Worm (Caenorhabditis elegans) whole organism, L4 larva: ENCODE results near the gene col-184.
"Not testable (repeated sequence)": the region's sequence is repeated elsewhere in the genome, so short reads cannot be mapped to it uniquely, and the experiment has no call there.

ENCODE experiments used
- D1046.2 ChIP-seq: fragments of 200-800 bp; sonication (Bioruptor generic); IDR thresholded peaks from 2 replicates; pipeline ENCODE4 v1.3.6; 2022; ENCODE audit warnings: missing genetic modification characterization, missing compliant biosample characterization
- T20F7.1 ChIP-seq: fragments of 200-800 bp; sonication (Bioruptor generic); optimal IDR thresholded peaks from 2 replicates; lab custom pipeline; 2018; ENCODE audit warnings: mild to moderate bottlenecking, missing genetic modification characterization, missing compliant biosample characterization
- T26A8.4 ChIP-seq: fragments of 200-800 bp; sonication (Bioruptor generic); IDR thresholded peaks from 2 replicates; pipeline ENCODE4 v1.3.6; 2022; ENCODE audit warnings: missing genetic modification characterization, missing compliant biosample characterization
- Y75B8A.6 ChIP-seq: fragments of 200-800 bp; sonication (Bioruptor generic); IDR thresholded peaks from 2 replicates; pipeline ENCODE4 v1.3.6; 2022; ENCODE audit warnings: missing genetic modification reagents, missing genetic modification characterization, missing compliant biosample characterization
- ZK337.2 ChIP-seq: fragments of 200-800 bp; sonication (Bioruptor generic); IDR thresholded peaks from 2 replicates; pipeline ENCODE4 v1.3.6; 2022; ENCODE audit warnings: missing genetic modification reagents, missing genetic modification characterization, missing compliant biosample characterization
- arid-1 ChIP-seq: fragments of 200-800 bp; sonication (Bioruptor generic); conservative IDR thresholded peaks from 2 replicates; pipeline ENCODE4 v1.3.6; 2022; ENCODE audit warnings: missing genetic modification reagents, missing genetic modification characterization, missing compliant biosample characterization
- ceh-20 ChIP-seq: fragments of 200-800 bp; sonication (Bioruptor generic); IDR thresholded peaks from 2 replicates; pipeline ENCODE4 v1.3.6; 2022; ENCODE audit warnings: missing genetic modification reagents, missing genetic modification characterization, missing compliant biosample characterization
- ceh-44 ChIP-seq: fragments of 200-800 bp; sonication (Bioruptor generic); IDR thresholded peaks from 2 replicates; pipeline ENCODE4 v1.3.6; 2022; ENCODE audit warnings: missing genetic modification reagents, missing genetic modification characterization, missing compliant biosample characterization
- ceh-82 ChIP-seq: sonication (generic microtip); optimal IDR thresholded peaks from 2 replicates; lab custom pipeline; 2017; ENCODE audit warnings: missing biosample characterization, missing genetic modification characterization
- ces-1 ChIP-seq: fragments of 150-350 bp; sonication (generic microtip); optimal IDR thresholded peaks from 4 replicates; lab custom pipeline; 2014; ENCODE audit warnings: missing biosample characterization, missing genetic modification reagents, missing genetic modification characterization
- daf-12 ChIP-seq: fragments of 150-350 bp; optimal IDR thresholded peaks from 2 replicates; lab custom pipeline; 2014; ENCODE audit warnings: missing biosample characterization, missing genetic modification reagents, missing genetic modification characterization
- daf-16 ChIP-seq, 3 experiments: sonication (generic microtip); optimal IDR thresholded peaks; 2 replicates each; lab custom pipeline; 2016 to 2017; ENCODE audit warnings: missing genetic modification characterization in 3 of 3, missing genetic modification reagents in 3 of 3, mild to moderate bottlenecking in 2 of 3, missing compliant biosample characterization in 2 of 3, missing biosample characterization in 1 of 3, moderate library complexity in 1 of 3
- dmd-6 ChIP-seq: fragments of 200-800 bp; sonication (Bioruptor generic); IDR thresholded peaks from 2 replicates; pipeline ENCODE4 v1.3.6; 2022; ENCODE audit warnings: missing genetic modification reagents, missing genetic modification characterization, missing compliant biosample characterization
- dmd-8 ChIP-seq: fragments of 200-800 bp; sonication (Bioruptor generic); IDR thresholded peaks from 2 replicates; pipeline ENCODE4 v1.3.6; 2022; ENCODE audit warnings: missing genetic modification characterization, missing compliant biosample characterization
- duxl-1 ChIP-seq: sonication (generic microtip); optimal IDR thresholded peaks from 2 replicates; lab custom pipeline; 2016; ENCODE audit warnings: mild to moderate bottlenecking, missing genetic modification characterization, moderate library complexity, missing compliant biosample characterization; ENCODE audit not compliant: poor library complexity
- gei-8 ChIP-seq: fragments of 200-800 bp; sonication (Bioruptor generic); optimal IDR thresholded peaks from 2 replicates; lab custom pipeline; 2018; ENCODE audit warnings: mild to moderate bottlenecking, missing genetic modification characterization, missing compliant biosample characterization
- hif-1 ChIP-seq, 2 experiments: sonication (generic microtip); optimal IDR thresholded peaks; 2 replicates each; lab custom pipeline; 2016 to 2017; ENCODE audit warnings: missing compliant biosample characterization in 2 of 2, missing genetic modification characterization in 2 of 2, missing genetic modification reagents in 2 of 2, missing genotype in 2 of 2, mild to moderate bottlenecking in 1 of 2
- hlh-11 ChIP-seq: fragments of 200-800 bp; sonication (Bioruptor generic); optimal IDR thresholded peaks from 2 replicates; lab custom pipeline; 2018; ENCODE audit warnings: mild to moderate bottlenecking, missing genetic modification characterization, missing compliant biosample characterization
- hmg-1.1 ChIP-seq: fragments of 200-800 bp; sonication (Bioruptor generic); IDR thresholded peaks from 2 replicates; pipeline ENCODE4 v1.3.6; 2022; ENCODE audit warnings: missing genetic modification reagents, missing genetic modification characterization, missing compliant biosample characterization
- jun-1 ChIP-seq: fragments of 150-350 bp; optimal IDR thresholded peaks from 2 replicates; lab custom pipeline; 2014; ENCODE audit warnings: missing biosample characterization, missing genetic modification reagents, missing genetic modification characterization
- lim-7 ChIP-seq: fragments of 200-800 bp; sonication (Bioruptor generic); IDR thresholded peaks from 2 replicates; pipeline ENCODE4 v1.3.6; 2022; ENCODE audit warnings: missing genetic modification characterization, missing compliant biosample characterization
- lin-15B ChIP-seq: fragments of 150-350 bp; sonication (generic microtip); optimal IDR thresholded peaks from 3 replicates; lab custom pipeline; 2014; ENCODE audit warnings: missing biosample characterization, missing genetic modification characterization
- lin-38 ChIP-seq: fragments of 200-800 bp; sonication (Bioruptor generic); IDR thresholded peaks from 2 replicates; pipeline ENCODE4 v1.3.6; 2022; ENCODE audit warnings: missing genetic modification reagents, missing genetic modification characterization, missing compliant biosample characterization
- lin-39 ChIP-seq: fragments of 150-350 bp; optimal IDR thresholded peaks from 2 replicates; lab custom pipeline; 2014; ENCODE audit warnings: missing biosample characterization, missing genetic modification reagents, missing genetic modification characterization
- madf-9 ChIP-seq: fragments of 200-800 bp; sonication (Bioruptor generic); conservative IDR thresholded peaks from 2 replicates; pipeline ENCODE4 v1.3.6; 2022; ENCODE audit warnings: missing genetic modification reagents, missing genetic modification characterization, missing compliant biosample characterization
- mep-1 ChIP-seq: fragments of 150-350 bp; sonication (generic microtip); optimal IDR thresholded peaks from 3 replicates; lab custom pipeline; 2014; ENCODE audit warnings: missing biosample characterization, missing genetic modification characterization
- mes-2 ChIP-seq: sonication (generic microtip); optimal IDR thresholded peaks from 2 replicates; lab custom pipeline; 2016; ENCODE audit warnings: missing genotype, mild to moderate bottlenecking, missing genetic modification characterization, missing compliant biosample characterization; ENCODE audit not compliant: poor library complexity, severe bottlenecking
- mxl-2 ChIP-seq: fragments of 200-800 bp; sonication (Bioruptor generic); conservative IDR thresholded peaks from 2 replicates; pipeline ENCODE4 v1.3.6; 2022; ENCODE audit warnings: missing genetic modification reagents, missing genetic modification characterization, missing compliant biosample characterization
- nhr-102 ChIP-seq: sonication (generic microtip); optimal IDR thresholded peaks from 2 replicates; lab custom pipeline; 2016; ENCODE audit warnings: mild to moderate bottlenecking, missing genetic modification characterization, moderate library complexity, missing compliant biosample characterization
- nhr-48 ChIP-seq: sonication (generic microtip); optimal IDR thresholded peaks from 2 replicates; lab custom pipeline; 2016; ENCODE audit warnings: mild to moderate bottlenecking, missing genetic modification characterization, missing compliant biosample characterization
- nhr-76 ChIP-seq: fragments of 150-350 bp; optimal IDR thresholded peaks from 2 replicates; lab custom pipeline; 2014; ENCODE audit warnings: missing biosample characterization, missing genetic modification characterization
- nhr-77 ChIP-seq: fragments of 150-350 bp; optimal IDR thresholded peaks from 2 replicates; lab custom pipeline; 2014; ENCODE audit warnings: missing biosample characterization, missing genetic modification characterization
- pqm-1 ChIP-seq: sonication (generic microtip); optimal IDR thresholded peaks from 2 replicates; lab custom pipeline; 2017; ENCODE audit warnings: missing biosample characterization, missing genetic modification characterization
- saeg-2 ChIP-seq: fragments of 200-800 bp; sonication (Bioruptor generic); IDR thresholded peaks from 2 replicates; pipeline ENCODE4 v1.3.6; 2022; ENCODE audit warnings: missing genetic modification reagents, missing genetic modification characterization, missing compliant biosample characterization
- set-16 ChIP-seq: fragments of 200-800 bp; sonication (Bioruptor generic); IDR thresholded peaks from 2 replicates; pipeline ENCODE4 v1.3.6; 2022; ENCODE audit warnings: missing genetic modification reagents, missing genetic modification characterization, missing compliant biosample characterization
- spr-1 ChIP-seq: sonication (generic microtip); optimal IDR thresholded peaks from 2 replicates; lab custom pipeline; 2016; ENCODE audit warnings: mild to moderate bottlenecking, missing genetic modification characterization, missing compliant biosample characterization
- spr-3 ChIP-seq: fragments of 200-800 bp; sonication (Bioruptor generic); optimal IDR thresholded peaks from 2 replicates; lab custom pipeline; 2018; ENCODE audit warnings: mild to moderate bottlenecking, missing genetic modification characterization, missing compliant biosample characterization
- tra-1 ChIP-seq: fragments of 200-800 bp; sonication (Bioruptor generic); IDR thresholded peaks from 2 replicates; pipeline ENCODE4 v1.3.6; 2022; ENCODE audit warnings: missing genetic modification reagents, missing genetic modification characterization, missing compliant biosample characterization
- zfp-3 ChIP-seq: fragments of 200-800 bp; sonication (Bioruptor generic); conservative IDR thresholded peaks from 2 replicates; pipeline ENCODE4 v1.3.6; 2022; ENCODE audit warnings: missing genetic modification reagents, missing genetic modification characterization, missing compliant biosample characterization
- zip-11 ChIP-seq: fragments of 200-800 bp; sonication (Bioruptor generic); IDR thresholded peaks from 2 replicates; pipeline ENCODE4 v1.3.6; 2022; ENCODE audit warnings: missing genetic modification characterization, missing compliant biosample characterization
- zip-2 ChIP-seq: fragments of 150-350 bp; optimal IDR thresholded peaks from 2 replicates; lab custom pipeline; 2014; ENCODE audit warnings: missing biosample characterization, missing genetic modification characterization
- ztf-7 ChIP-seq: fragments of 150-350 bp; optimal IDR thresholded peaks from 2 replicates; lab custom pipeline; 2014; ENCODE audit warnings: missing biosample characterization, missing genetic modification characterization

Gene col-184

DNA sequence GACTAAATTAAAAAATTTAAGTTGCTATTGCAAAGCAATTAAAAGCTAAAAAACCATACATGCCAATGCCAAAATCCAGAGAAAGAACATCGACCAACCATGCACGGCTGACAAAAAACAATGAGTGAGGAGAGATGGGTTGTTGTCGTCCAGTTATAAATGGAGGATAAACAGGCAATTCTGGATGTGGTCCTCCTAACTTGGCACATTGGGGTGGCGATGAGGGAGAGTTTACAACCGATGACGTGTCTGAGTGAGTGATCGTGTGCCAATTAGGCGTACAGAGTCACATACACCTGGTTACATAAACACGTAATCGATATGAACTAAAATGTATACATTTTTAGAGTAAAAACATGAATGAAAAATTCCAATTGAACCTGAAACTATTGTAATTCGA, 37.9 kb upstream of the col-184 start, which contains the start of gene C29F7.10:
C29F7.10 (minus strand) TSS at position 101 of the 400 bp plus-strand sequence.
- TF ChIP-seq zip-2; T20F7.1; set-16 (GFP tag; lab: Robert Waterston, UW): not testable (repeated sequence)
- TF ChIP-seq, all 104 proteins: peak for 0; not testable (repeated sequence) for 104

DNA sequence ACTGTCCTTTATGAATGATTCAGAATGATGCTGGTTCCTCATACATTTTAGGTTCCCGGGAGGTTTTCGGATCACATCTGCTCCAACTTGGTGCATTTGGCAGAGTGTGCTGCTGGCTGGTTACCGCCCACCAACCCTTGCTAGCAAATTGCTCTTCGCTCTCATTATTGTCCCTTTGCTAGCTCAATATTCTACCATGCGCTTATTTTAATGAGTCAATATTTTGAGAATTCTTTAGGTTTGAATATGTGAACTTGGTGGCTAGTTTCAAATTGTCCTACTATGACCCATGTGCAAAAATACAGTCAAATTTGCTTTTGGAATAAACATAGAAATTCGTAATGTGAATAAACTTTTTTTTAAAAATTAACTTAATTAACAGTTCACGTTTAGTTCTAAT, 34.1 kb upstream of the col-184 start:
- no peak for TF ChIP-seq duxl-1 (tag; lab: Kevin White, UChicago)
- TF ChIP-seq tra-1 (GFP tag; lab: Robert Waterston, UW), result no peak
- no peak for TF ChIP-seq Y75B8A.6
- TF ChIP-seq hlh-11, result no peak
- TF ChIP-seq mes-2, result no peak
- no peak for TF ChIP-seq ztf-7 (tag; lab: Kevin White, UChicago)
- TF ChIP-seq T26A8.4 (GFP tag; lab: Robert Waterston, UW), result no peak
- no peak for TF ChIP-seq gei-8 (GFP tag; lab: Kevin White, UChicago)
- no peak for TF ChIP-seq jun-1 (tag; lab: Kevin White, UChicago)
- no peak for TF ChIP-seq lim-7 (GFP tag; lab: Robert Waterston, UW)
- TF ChIP-seq hif-1 (tag; optimal IDR thresholded peaks at IDR 0.05; lab: Kevin White, UChicago), result no peak
- no peak for TF ChIP-seq ceh-82 (tag; lab: Kevin White, UChicago)
- TF ChIP-seq nhr-102 (tag; lab: Kevin White, UChicago), result no peak
- TF ChIP-seq ceh-44, result no peak
- TF ChIP-seq ces-1 (GFP tag; lab: Kevin White, UChicago), result no peak
- no peak for TF ChIP-seq pqm-1 (tag; lab: Kevin White, UChicago)
- TF ChIP-seq mxl-2 (GFP tag; lab: Robert Waterston, UW), result no peak
- TF ChIP-seq mep-1 (tag; lab: Kevin White, UChicago), result no peak
- no peak for TF ChIP-seq saeg-2 (GFP tag; lab: Robert Waterston, UW)

DNA sequence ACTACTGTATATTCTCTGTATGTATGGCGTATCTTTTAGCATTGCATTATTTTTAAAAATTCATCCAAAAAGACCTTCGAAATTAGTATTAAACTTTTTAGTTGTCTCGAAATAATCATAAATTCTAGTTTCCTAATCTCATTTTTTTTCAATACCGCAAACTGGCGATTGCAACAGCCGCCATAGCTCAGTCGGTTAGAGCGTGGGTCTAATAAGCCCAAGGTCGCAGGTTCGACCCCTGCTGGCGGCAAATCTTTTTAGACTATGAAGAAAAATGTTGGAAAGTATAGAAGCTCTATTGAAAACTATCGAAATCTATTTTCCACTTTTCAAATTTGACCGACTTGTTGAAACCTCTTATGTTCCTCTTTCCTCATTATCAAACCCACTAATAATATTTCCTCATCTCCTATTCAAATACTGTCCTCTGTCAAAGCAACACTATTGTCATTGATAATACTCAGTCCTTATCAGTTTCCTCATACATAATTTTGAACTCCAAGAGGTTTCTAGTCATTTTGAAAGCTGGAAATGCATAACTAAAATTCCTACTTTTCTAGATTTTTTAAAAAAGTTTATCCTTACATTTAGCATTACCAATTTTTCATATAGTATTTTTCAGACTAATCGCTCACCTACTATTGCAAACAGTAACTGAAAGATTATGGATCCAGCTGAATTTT, 33.3 kb upstream of the col-184 start, which contains the start of gene jmjd-3.3:
jmjd-3.3 (plus strand) TSS at position 633 of the 683 bp plus-strand sequence.
- TF ChIP-seq nhr-48 (tag; lab: Kevin White, UChicago) (no peak), ztf-7 (tag; lab: Kevin White, UChicago) (no peak), ZK337.2 (GFP tag; lab: Robert Waterston, UW) (0 out of 2 replicates have a peak, but pooled peaks have one; percentile 2), daf-16 (GFP tag; optimal IDR thresholded peaks at IDR 0.05; lab: Kevin White, UChicago) (no peak), daf-16 (tag; optimal IDR thresholded peaks at IDR 0.05; lab: Kevin White, UChicago) (peak; percentile 0)

DNA sequence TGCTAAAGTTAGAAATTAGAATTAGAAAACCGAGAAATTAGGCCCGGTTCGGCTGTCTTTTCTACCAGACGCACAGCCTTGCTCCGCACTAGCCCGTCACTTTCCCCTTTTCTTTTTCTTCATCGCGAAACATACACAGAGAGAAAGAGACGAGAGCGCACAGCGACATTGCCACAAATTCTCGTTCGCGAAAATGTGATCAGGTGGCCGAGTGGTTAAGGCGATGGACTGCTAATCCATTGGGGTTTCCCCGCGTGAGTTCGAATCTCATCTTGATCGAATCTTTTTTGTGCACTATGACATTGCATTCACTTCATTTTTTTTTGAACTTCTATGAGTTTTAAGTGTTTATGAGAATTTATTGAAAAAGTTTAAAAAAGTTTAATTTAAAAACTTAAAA, 26.8 kb upstream of the col-184 start:
- TF ChIP-seq mes-2 (peak; percentile 79), nhr-102 (tag; lab: Kevin White, UChicago) (peak; percentile 56), hlh-11 (peak; percentile 47), lin-39 (no peak), nhr-77 (tag; lab: Kevin White, UChicago) (peak; percentile 19), ceh-20 (GFP tag; lab: Robert Waterston, UW) (peak; percentile 62; the same call in 1 of the 2 replicates), dmd-6 (GFP tag; lab: Robert Waterston, UW) (peak; percentile 65), lin-38 (GFP tag; lab: Robert Waterston, UW) (peak; percentile 56; the same call in 1 of the 2 replicates), spr-1 (tag; lab: Kevin White, UChicago) (peak; percentile 44), madf-9 (GFP tag; lab: Robert Waterston, UW) (peak; percentile 75), saeg-2 (GFP tag; lab: Robert Waterston, UW) (no peak), zip-11 (GFP tag; lab: Robert Waterston, UW) (0 out of 2 replicates have a peak, but pooled peaks have one; percentile 27), D1046.2 (GFP tag; lab: Robert Waterston, UW) (0 out of 2 replicates have a peak, but pooled peaks have one; percentile 69), zip-2 (peak; percentile 23), hmg-1.1 (GFP tag; lab: Robert Waterston, UW) (peak; percentile 89), arid-1 (GFP tag; lab: Robert Waterston, UW) (0 out of 2 replicates have a peak, but pooled peaks have one; percentile 53), zfp-3 (GFP tag; lab: Robert Waterston, UW) (peak; percentile 37; the same call in 1 of the 2 replicates), hif-1 (tag; optimal IDR thresholded peaks at IDR 0.05; lab: Kevin White, UChicago) (no peak), ZK337.2 (GFP tag; lab: Robert Waterston, UW) (peak; percentile 63), nhr-76 (tag; lab: Kevin White, UChicago) (no peak), ceh-44 (0 out of 2 replicates have a peak, but pooled peaks have one; percentile 40), daf-12 (tag; lab: Kevin White, UChicago) (no peak), spr-3 (GFP tag; lab: Kevin White, UChicago) (no peak), lin-15B (tag; lab: Kevin White, UChicago) (no peak), dmd-8 (GFP tag; lab: Robert Waterston, UW) (0 out of 2 replicates have a peak, but pooled peaks have one; percentile 61)
